Fruit fly (Drosophila melanogaster) whole organism, embryonic: ENCODE measurements around the gene fit.

Experiments
- Aef1 ChIP-seq: fragments of 200-800 bp; sonication (Bioruptor generic); IDR thresholded peaks from 3 replicates; pipeline ENCODE4 v1.3.6; 2022; ENCODE audit warnings: missing biosample characterization, missing genetic modification characterization
- Atf-2 ChIP-seq: fragments of 200-800 bp; sonication (Bioruptor generic); optimal IDR thresholded peaks from 2 replicates; lab custom pipeline; 2016; ENCODE audit warnings: missing biosample characterization, missing genetic modification characterization
- B-H2 ChIP-seq: fragments of 200-800 bp; sonication (Bioruptor generic); optimal IDR thresholded peaks from 2 replicates; lab custom pipeline; 2018; ENCODE audit warnings: missing biosample characterization, mild to moderate bottlenecking, missing genetic modification characterization
- BtbVII ChIP-seq: fragments of 200-800 bp; sonication (Bioruptor generic); optimal IDR thresholded peaks from 3 replicates; lab custom pipeline; 2017; ENCODE audit warnings: missing biosample characterization, mild to moderate bottlenecking, missing genetic modification characterization
- CG10147 ChIP-seq: fragments of 200-800 bp; sonication (Bioruptor generic); optimal IDR thresholded peaks from 2 replicates; lab custom pipeline; 2019; ENCODE audit warnings: missing biosample characterization, mild to moderate bottlenecking, missing genetic modification characterization, moderate library complexity
- CG10543 ChIP-seq: fragments of 200-800 bp; sonication (Bioruptor generic); optimal IDR thresholded peaks from 3 replicates; lab custom pipeline; 2017; ENCODE audit warnings: missing biosample characterization, mild to moderate bottlenecking, missing genetic modification characterization, moderate library complexity
- CG10565 ChIP-seq: fragments of 200-800 bp; sonication (Bioruptor generic); optimal IDR thresholded peaks from 3 replicates; lab custom pipeline; 2016; ENCODE audit warnings: missing biosample characterization, mild to moderate bottlenecking, missing genetic modification characterization
- CG11723 ChIP-seq: fragments of 200-800 bp; sonication (Bioruptor generic); optimal IDR thresholded peaks from 2 replicates; lab custom pipeline; 2017; ENCODE audit warnings: missing biosample characterization, mild to moderate bottlenecking, missing genetic modification characterization
- CG12769 ChIP-seq: fragments of 200-800 bp; sonication (Bioruptor generic); optimal IDR thresholded peaks from 2 replicates; lab custom pipeline; 2019; ENCODE audit warnings: missing biosample characterization, mild to moderate bottlenecking, missing genetic modification characterization, moderate library complexity
- CG17359 ChIP-seq: fragments of 200-800 bp; sonication (Bioruptor generic); optimal IDR thresholded peaks from 3 replicates; lab custom pipeline; 2018; ENCODE audit warnings: missing biosample characterization, mild to moderate bottlenecking, missing genetic modification characterization, moderate library complexity
- CG17912 ChIP-seq: fragments of 200-800 bp; sonication (Bioruptor generic); optimal IDR thresholded peaks from 2 replicates; lab custom pipeline; 2018; ENCODE audit warnings: missing biosample characterization, mild to moderate bottlenecking, missing genetic modification characterization
- CG18476 ChIP-seq: fragments of 200-800 bp; sonication (Bioruptor generic); optimal IDR thresholded peaks from 2 replicates; lab custom pipeline; 2016; ENCODE audit warnings: missing biosample characterization, mild to moderate bottlenecking, missing genetic modification characterization
- CG2199 ChIP-seq: fragments of 200-800 bp; sonication (Bioruptor generic); IDR thresholded peaks from 3 replicates; pipeline ENCODE4 v1.3.6; 2022; ENCODE audit warnings: missing biosample characterization, missing genetic modification characterization
- CG3065 ChIP-seq: fragments of 200-800 bp; sonication (Bioruptor generic); optimal IDR thresholded peaks from 2 replicates; lab custom pipeline; 2016; ENCODE audit warnings: missing biosample characterization, missing genetic modification characterization
- CG32767 ChIP-seq: fragments of 200-800 bp; sonication (Bioruptor generic); IDR thresholded peaks from 2 replicates; pipeline ENCODE4 v1.3.6; 2022; ENCODE audit warnings: missing biosample characterization, missing genetic modification characterization
- CG34224 ChIP-seq: fragments of 200-800 bp; sonication (Bioruptor generic); IDR thresholded peaks from 3 replicates; pipeline ENCODE4 v1.3.6; 2022; ENCODE audit warnings: missing biosample characterization, missing genetic modification characterization; ENCODE audit not compliant: partially characterized antibody
- CG3726 ChIP-seq: fragments of 200-800 bp; sonication (Bioruptor generic); IDR thresholded peaks from 3 replicates; pipeline ENCODE4, ENCODE4 v1.3.6; 2022; ENCODE audit warnings: missing biosample characterization, missing genetic modification characterization
- CG4282 ChIP-seq: fragments of 200-800 bp; sonication (Bioruptor generic); optimal IDR thresholded peaks from 2 replicates; lab custom pipeline; 2016; ENCODE audit warnings: missing biosample characterization, missing genetic modification characterization
- CG4820 ChIP-seq: fragments of 200-800 bp; sonication (Bioruptor generic); optimal IDR thresholded peaks from 3 replicates; lab custom pipeline; 2016; ENCODE audit warnings: missing biosample characterization, missing genetic modification characterization
- CG7556 ChIP-seq: fragments of 200-800 bp; sonication (Bioruptor generic); optimal IDR thresholded peaks from 2 replicates; lab custom pipeline; 2017; ENCODE audit warnings: missing biosample characterization, mild to moderate bottlenecking, missing genetic modification characterization
- CG8388 ChIP-seq: fragments of 200-800 bp; sonication (Bioruptor generic); optimal IDR thresholded peaks from 2 replicates; lab custom pipeline; 2019; ENCODE audit warnings: missing biosample characterization, mild to moderate bottlenecking, missing genetic modification characterization, moderate library complexity
- CG8478 ChIP-seq: fragments of >200 bp; optimal IDR thresholded peaks from 2 replicates; lab custom pipeline; 2018
- CG9609 ChIP-seq: fragments of 200-800 bp; sonication (Bioruptor generic); optimal IDR thresholded peaks from 3 replicates; lab custom pipeline; 2016; ENCODE audit warnings: missing biosample characterization, missing genetic modification characterization
- D ChIP-seq, 2 experiments: fragments of 200-800 bp in 1 of 2; fragments of >200 bp in 1 of 2; sonication (Bioruptor generic) in 1 of 2; optimal IDR thresholded peaks; 2 replicates in 1 of 2; 3 replicates in 1 of 2; lab custom pipeline; 2017; ENCODE audit warnings: mild to moderate bottlenecking in 1 of 2, missing biosample characterization in 1 of 2, missing genetic modification characterization in 1 of 2, missing genetic modification reagents in 1 of 2
- Ets97D ChIP-seq: fragments of 200-800 bp; sonication (Bioruptor generic); optimal IDR thresholded peaks from 3 replicates; lab custom pipeline; 2016; ENCODE audit warnings: missing biosample characterization, missing genetic modification characterization
- HHEX ChIP-seq: fragments of 200-800 bp; sonication (Bioruptor generic); optimal IDR thresholded peaks from 3 replicates; lab custom pipeline; 2017; ENCODE audit warnings: missing biosample characterization, mild to moderate bottlenecking, missing genetic modification characterization, missing genetic modification reagents
- HLH4C ChIP-seq: fragments of 200-800 bp; sonication (Bioruptor generic); IDR thresholded peaks from 3 replicates; pipeline ENCODE4 v1.3.6; 2022; ENCODE audit warnings: missing biosample characterization, missing genetic modification characterization; ENCODE audit not compliant: partially characterized antibody
- Hsf ChIP-seq: fragments of 200-800 bp; sonication (Bioruptor generic); optimal IDR thresholded peaks from 3 replicates; lab custom pipeline; 2016; ENCODE audit warnings: missing biosample characterization, missing genetic modification characterization
- MESR4 ChIP-seq: fragments of 200-800 bp; sonication (Bioruptor generic); optimal IDR thresholded peaks from 2 replicates; lab custom pipeline; 2018; ENCODE audit warnings: missing biosample characterization, mild to moderate bottlenecking, missing genetic modification characterization, moderate library complexity
- MTF-1 ChIP-seq: fragments of 200-800 bp; sonication (Bioruptor generic); optimal IDR thresholded peaks from 2 replicates; lab custom pipeline; 2018; ENCODE audit warnings: missing biosample characterization, mild to moderate bottlenecking, missing genetic modification characterization, borderline replicate concordance
- Max ChIP-seq: fragments of 200-800 bp; sonication (Bioruptor generic); optimal IDR thresholded peaks from 2 replicates; lab custom pipeline; 2016; ENCODE audit warnings: missing biosample characterization, mild to moderate bottlenecking, missing genetic modification characterization
- NC2α ChIP-seq: fragments of 200-800 bp; sonication (Bioruptor generic); optimal IDR thresholded peaks from 2 replicates; lab custom pipeline; 2016; ENCODE audit warnings: missing biosample characterization, missing genetic modification characterization
- NC2β ChIP-seq: fragments of 200-800 bp; sonication (Bioruptor generic); optimal IDR thresholded peaks from 2 replicates; lab custom pipeline; 2016; ENCODE audit warnings: missing biosample characterization, missing genetic modification characterization
- Rfx ChIP-seq: fragments of 200-800 bp; sonication (Bioruptor generic); IDR thresholded peaks from 2 replicates; pipeline ENCODE4 v1.3.6; 2022; ENCODE audit warnings: missing biosample characterization, missing genetic modification characterization
- Xbp1 ChIP-seq: fragments of 200-800 bp; sonication (Bioruptor generic); optimal IDR thresholded peaks from 3 replicates; lab custom pipeline; 2016; ENCODE audit warnings: missing biosample characterization, mild to moderate bottlenecking, missing genetic modification characterization
- Xrp1 ChIP-seq: fragments of 200-800 bp; sonication (Bioruptor generic); IDR thresholded peaks from 2 replicates; pipeline ENCODE4 v1.3.6; 2022; ENCODE audit warnings: missing biosample characterization, missing genetic modification characterization
- bab2 ChIP-seq: fragments of 200-800 bp; sonication (Bioruptor generic); optimal IDR thresholded peaks from 2 replicates; lab custom pipeline; 2016; ENCODE audit warnings: missing biosample characterization, missing genetic modification characterization
- chif ChIP-seq, 2 experiments: fragments of 200-800 bp; sonication (Bioruptor generic); optimal IDR thresholded peaks; 3 replicates each; lab custom pipeline; 2016; ENCODE audit warnings: missing biosample characterization in 2 of 2, missing genetic modification characterization in 2 of 2
- chn ChIP-seq: fragments of 200-800 bp; sonication (Bioruptor generic); optimal IDR thresholded peaks from 2 replicates; lab custom pipeline; 2016; ENCODE audit warnings: missing biosample characterization, missing genetic modification characterization
- crp ChIP-seq, 2 experiments: fragments of 200-800 bp; sonication (Bioruptor generic); optimal IDR thresholded peaks; 2 replicates in 1 of 2; 3 replicates in 1 of 2; lab custom pipeline; 2017; ENCODE audit warnings: missing biosample characterization in 2 of 2, missing genetic modification characterization in 2 of 2, mild to moderate bottlenecking in 1 of 2, moderate library complexity in 1 of 2
- dpn ChIP-seq, 2 experiments: fragments of 200-800 bp; sonication (Bioruptor generic); optimal IDR thresholded peaks; 3 replicates each; lab custom pipeline; 2016; ENCODE audit warnings: missing biosample characterization in 2 of 2, missing genetic modification characterization in 2 of 2
- fu2 ChIP-seq: fragments of 200-800 bp; sonication (Bioruptor generic); optimal IDR thresholded peaks from 2 replicates; lab custom pipeline; 2016; ENCODE audit warnings: missing biosample characterization, missing genetic modification characterization
- gce ChIP-seq: fragments of 200-800 bp; sonication (Bioruptor generic); IDR thresholded peaks from 3 replicates; pipeline ENCODE4 v1.3.6; 2022; ENCODE audit warnings: missing biosample characterization, missing genetic modification characterization
- h ChIP-seq: fragments of >200 bp; optimal IDR thresholded peaks from 2 replicates; lab custom pipeline; 2017
- her ChIP-seq: fragments of 200-800 bp; sonication (Bioruptor generic); optimal IDR thresholded peaks from 2 replicates; lab custom pipeline; 2016; ENCODE audit warnings: missing biosample characterization, missing genetic modification characterization
- hth ChIP-seq: fragments of >200 bp; optimal IDR thresholded peaks from 2 replicates; lab custom pipeline; 2017; ENCODE audit warnings: inconsistent platforms
- mirr ChIP-seq: fragments of 200-800 bp; sonication (Bioruptor generic); optimal IDR thresholded peaks from 3 replicates; lab custom pipeline; 2018; ENCODE audit warnings: missing biosample characterization, mild to moderate bottlenecking, missing genetic modification characterization
- nmo ChIP-seq: fragments of 200-800 bp; sonication (Bioruptor generic); optimal IDR thresholded peaks from 2 replicates; lab custom pipeline; 2018; ENCODE audit warnings: missing biosample characterization, mild to moderate bottlenecking, missing genetic modification characterization, moderate library complexity
- repo ChIP-seq: fragments of 200-800 bp; sonication (Bioruptor generic); optimal IDR thresholded peaks from 2 replicates; lab custom pipeline; 2016; ENCODE audit warnings: missing biosample characterization, missing genetic modification characterization
- sc ChIP-seq, 3 experiments: fragments of >200 bp in 2 of 3; fragments of 200-800 bp in 1 of 3; sonication (Bioruptor generic) in 1 of 3; optimal IDR thresholded peaks; 2 replicates in 2 of 3; 3 replicates in 1 of 3; lab custom pipeline; 2017; ENCODE audit warnings: mild to moderate bottlenecking in 1 of 3, missing biosample characterization in 1 of 3, missing genetic modification characterization in 1 of 3, missing genetic modification reagents in 1 of 3
- sim ChIP-seq: fragments of 200-800 bp; sonication (Bioruptor generic); IDR thresholded peaks from 2 replicates; pipeline ENCODE4 v1.3.6; 2022; ENCODE audit warnings: missing biosample characterization, missing genetic modification characterization

The fit gene

DNA sequence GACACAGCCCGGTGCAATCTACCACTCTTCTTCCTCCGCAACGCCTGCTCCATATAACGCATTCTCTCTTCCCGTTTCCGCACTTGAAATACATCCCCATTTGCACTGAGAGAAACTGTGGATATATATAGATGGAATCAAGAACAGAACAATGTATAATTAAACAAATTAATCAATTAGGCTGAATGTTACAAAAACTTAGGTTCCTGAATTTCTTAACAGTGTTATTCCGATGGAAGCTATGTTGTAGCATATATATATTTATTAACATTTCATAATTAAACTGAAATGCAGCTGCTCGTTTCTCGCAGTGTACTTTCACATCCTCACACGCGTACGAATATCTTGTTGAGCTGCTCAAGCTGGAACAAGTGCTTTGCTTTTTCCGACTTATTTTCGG is 24.7 kb downstream of the fit start (continued):
- TF ChIP-seq Hsf (GFP tag; lab: Kevin White, UChicago), result peak; percentile 41
- peak; percentile 14 for TF ChIP-seq CG12769 (tag; lab: Kevin White, UChicago)
- peak; percentile 2 for TF ChIP-seq CG4820
- no peak for TF ChIP-seq MTF-1 (GFP tag; lab: Kevin White, UChicago)
- peak; percentile 23 for TF ChIP-seq CG9609 (GFP tag; lab: Kevin White, UChicago)
- TF ChIP-seq HLH4C (GFP tag; lab: Robert Waterston, UW), result no peak
- TF ChIP-seq CG4282 (GFP tag; lab: Kevin White, UChicago), result no peak
- TF ChIP-seq HHEX (GFP tag; lab: Kevin White, UChicago), result peak; percentile 8
- TF ChIP-seq dpn (GFP tag; optimal IDR thresholded peaks at IDR 0.05; lab: Kevin White, UChicago), result peak; percentile 7 to 46
- peak; percentile 39 for TF ChIP-seq Atf-2 (GFP tag; lab: Kevin White, UChicago)
- peak; percentile 30 for TF ChIP-seq CG7556
- TF ChIP-seq CG34224 (GFP tag; lab: Robert Waterston, UW), result no peak
- peak; percentile 31 for TF ChIP-seq chn (GFP tag; lab: Kevin White, UChicago)
- peak; percentile 47 for TF ChIP-seq NC2β (GFP tag; lab: Kevin White, UChicago)
- no peak for TF ChIP-seq CG2199 (GFP tag; lab: Robert Waterston, UW)
- TF ChIP-seq CG18476 (GFP tag; lab: Kevin White, UChicago), result peak; percentile 18
- TF ChIP-seq D (optimal IDR thresholded peaks at IDR 0.05; lab: Kevin White, UChicago), result no peak
- TF ChIP-seq D (GFP tag; optimal IDR thresholded peaks at IDR 0.05; lab: Kevin White, UChicago), result peak; percentile 55
- TF ChIP-seq hth (lab: Kevin White, UChicago), result no peak
- 0 out of 3 replicates have a peak, but pooled peaks have one; percentile 37 for TF ChIP-seq gce (GFP tag; lab: Robert Waterston, UW)
- peak; percentile 22 to 66 for TF ChIP-seq chif (GFP tag; optimal IDR thresholded peaks at IDR 0.05; lab: Kevin White, UChicago)
- no peak for TF ChIP-seq h (lab: Kevin White, UChicago)
- TF ChIP-seq mirr (GFP tag; lab: Kevin White, UChicago), result no peak
- TF ChIP-seq nmo (GFP tag; lab: Kevin White, UChicago), result peak; percentile 63
- no peak for TF ChIP-seq fu2 (GFP tag; lab: Kevin White, UChicago)
- peak; percentile 76 for TF ChIP-seq Xrp1 (GFP tag; lab: Robert Waterston, UW)
- no peak for TF ChIP-seq CG10565
- no peak for TF ChIP-seq Ets97D
- TF ChIP-seq Max (GFP tag; lab: Kevin White, UChicago), result peak; percentile 19
- no peak for TF ChIP-seq her (GFP tag; lab: Kevin White, UChicago)
- no peak for TF ChIP-seq sim (GFP tag; lab: Robert Waterston, UW)
- no peak for TF ChIP-seq NC2α
- 0 out of 2 replicates have a peak, but pooled peaks have one; percentile 27 for TF ChIP-seq CG32767 (GFP tag; lab: Robert Waterston, UW)
- TF ChIP-seq CG17912, result no peak
- TF ChIP-seq repo (GFP tag; lab: Kevin White, UChicago), result no peak
- TF ChIP-seq CG3065 (GFP tag; lab: Kevin White, UChicago), result no peak
- no peak for TF ChIP-seq B-H2 (GFP tag; lab: Kevin White, UChicago)
- no peak for TF ChIP-seq MESR4 (GFP tag; lab: Kevin White, UChicago)
- no peak for TF ChIP-seq CG10147 (GFP tag; lab: Kevin White, UChicago)
- no peak for TF ChIP-seq crp (GFP tag; optimal IDR thresholded peaks at IDR 0.05; lab: Kevin White, UChicago)
- TF ChIP-seq CG17359 (tag; lab: Kevin White, UChicago), result peak; percentile 44
- TF ChIP-seq CG11723, result peak; percentile 9
- TF ChIP-seq BtbVII (GFP tag; lab: Kevin White, UChicago), result no peak
- no peak for TF ChIP-seq Aef1 (GFP tag; lab: Robert Waterston, UW)
- TF ChIP-seq sc (optimal IDR thresholded peaks at IDR 0.05; lab: Kevin White, UChicago), result no peak
- peak; percentile 37 for TF ChIP-seq sc (GFP tag; optimal IDR thresholded peaks at IDR 0.05; lab: Kevin White, UChicago)
- no peak for TF ChIP-seq Rfx (GFP tag; lab: Robert Waterston, UW)
- TF ChIP-seq bab2 (GFP tag; lab: Kevin White, UChicago), result peak; percentile 47
- no peak for TF ChIP-seq CG3726
- TF ChIP-seq CG8478 (lab: Kevin White, UChicago), result no peak
- TF ChIP-seq Xbp1, result peak; percentile 54
- TF ChIP-seq CG10543 (GFP tag; lab: Kevin White, UChicago), result no peak
- TF ChIP-seq CG8388 (GFP tag; lab: Kevin White, UChicago), result peak; percentile 62
